Fruit fly (Drosophila melanogaster) whole organism, embryonic: ENCODE data around the gene CG2104.

ENCODE experiments used
- Atf-2 ChIP-seq: fragments of 200-800 bp; sonication (Bioruptor generic); optimal IDR thresholded peaks from 2 replicates; lab custom pipeline; 2016; ENCODE audit warnings: missing biosample characterization, missing genetic modification characterization
- Bdp1 ChIP-seq: fragments of 200-800 bp; sonication (Bioruptor generic); optimal IDR thresholded peaks from 3 replicates; lab custom pipeline; 2016; ENCODE audit warnings: missing biosample characterization, missing genetic modification characterization
- CG10431 ChIP-seq: fragments of 200-800 bp; sonication (Bioruptor generic); optimal IDR thresholded peaks from 3 replicates; lab custom pipeline; 2018; ENCODE audit warnings: missing biosample characterization, mild to moderate bottlenecking, missing genetic modification characterization
- CG10543 ChIP-seq: fragments of 200-800 bp; sonication (Bioruptor generic); optimal IDR thresholded peaks from 3 replicates; lab custom pipeline; 2017; ENCODE audit warnings: missing biosample characterization, mild to moderate bottlenecking, missing genetic modification characterization, moderate library complexity
- CG10565 ChIP-seq: fragments of 200-800 bp; sonication (Bioruptor generic); optimal IDR thresholded peaks from 3 replicates; lab custom pipeline; 2016; ENCODE audit warnings: missing biosample characterization, mild to moderate bottlenecking, missing genetic modification characterization
- CG17186 ChIP-seq: fragments of 200-800 bp; sonication (Bioruptor generic); optimal IDR thresholded peaks from 3 replicates; lab custom pipeline; 2017; ENCODE audit warnings: missing biosample characterization, missing genetic modification reagents, missing genetic modification characterization
- CG17612 ChIP-seq: fragments of 200-800 bp; sonication (Bioruptor generic); IDR thresholded peaks from 2 replicates; pipeline ENCODE4 v1.3.6; 2022; ENCODE audit warnings: missing biosample characterization, missing genetic modification characterization
- CG1832 ChIP-seq: fragments of 200-800 bp; sonication (Bioruptor generic); optimal IDR thresholded peaks from 2 replicates; lab custom pipeline; 2017; ENCODE audit warnings: missing biosample characterization, mild to moderate bottlenecking, missing genetic modification characterization, inconsistent platforms
- CG18476 ChIP-seq: fragments of 200-800 bp; sonication (Bioruptor generic); optimal IDR thresholded peaks from 2 replicates; lab custom pipeline; 2016; ENCODE audit warnings: missing biosample characterization, mild to moderate bottlenecking, missing genetic modification characterization
- CG2875 ChIP-seq: fragments of 200-800 bp; sonication (Bioruptor generic); optimal IDR thresholded peaks from 2 replicates; lab custom pipeline; 2017; ENCODE audit warnings: missing biosample characterization, mild to moderate bottlenecking, missing genetic modification characterization, missing genetic modification reagents
- CG3995 ChIP-seq: fragments of 200-800 bp; sonication (Bioruptor generic); optimal IDR thresholded peaks from 3 replicates; lab custom pipeline; 2016; ENCODE audit warnings: missing biosample characterization, missing genetic modification characterization
- CG4424 ChIP-seq: fragments of 200-800 bp; sonication (Bioruptor generic); optimal IDR thresholded peaks from 3 replicates; lab custom pipeline; 2016; ENCODE audit warnings: missing biosample characterization, missing genetic modification characterization
- CG6683 ChIP-seq: fragments of 200-800 bp; sonication (Bioruptor generic); optimal IDR thresholded peaks from 2 replicates; lab custom pipeline; 2017; ENCODE audit warnings: missing biosample characterization, mild to moderate bottlenecking, missing genetic modification characterization, missing genetic modification reagents
- CkIIα-i1 ChIP-seq: fragments of 200-800 bp; sonication (Bioruptor generic); IDR thresholded peaks from 2 replicates; pipeline ENCODE4 v1.3.6; 2022; ENCODE audit warnings: missing biosample characterization, missing genetic modification characterization
- Deaf1 ChIP-seq: fragments of 200-800 bp; optimal IDR thresholded peaks from 3 replicates; lab custom pipeline; 2019; ENCODE audit warnings: missing biosample characterization, mild to moderate bottlenecking, missing genetic modification characterization, moderate library complexity
- Dref ChIP-seq: fragments of 200-800 bp; sonication (Bioruptor generic); IDR thresholded peaks from 2 replicates; pipeline ENCODE4 v1.3.6; 2022; ENCODE audit warnings: missing biosample characterization, missing genetic modification characterization
- Fer2 ChIP-seq: fragments of 200-800 bp; sonication (Bioruptor generic); optimal IDR thresholded peaks from 2 replicates; lab custom pipeline; 2018; ENCODE audit warnings: missing biosample characterization, mild to moderate bottlenecking, missing genetic modification characterization, moderate library complexity
- HLH4C ChIP-seq: fragments of 200-800 bp; sonication (Bioruptor generic); IDR thresholded peaks from 3 replicates; pipeline ENCODE4 v1.3.6; 2022; ENCODE audit warnings: missing biosample characterization, missing genetic modification characterization; ENCODE audit not compliant: partially characterized antibody
- Hmr ChIP-seq: fragments of 200-800 bp; sonication (Bioruptor generic); optimal IDR thresholded peaks from 3 replicates; lab custom pipeline; 2017; ENCODE audit warnings: mild to moderate bottlenecking, missing biosample characterization, missing genetic modification reagents, missing genetic modification characterization
- Med ChIP-seq: fragments of 200-800 bp; sonication (Bioruptor generic); peaks from one replicate; lab custom pipeline; 2016; ENCODE audit warnings: missing biosample characterization, missing genetic modification characterization, mild to moderate bottlenecking, inconsistent platforms, moderate library complexity
- Nf-YA ChIP-seq: fragments of 200-800 bp; sonication (Bioruptor generic); IDR thresholded peaks from 2 replicates; pipeline ENCODE4 v1.3.6; 2022; ENCODE audit warnings: missing biosample characterization, missing genetic modification characterization
- Sox102F ChIP-seq: fragments of 200-800 bp; sonication (Bioruptor generic); optimal IDR thresholded peaks from 2 replicates; lab custom pipeline; 2018; ENCODE audit warnings: missing biosample characterization, mild to moderate bottlenecking, missing genetic modification characterization, moderate library complexity
- al ChIP-seq: fragments of 200-800 bp; sonication (Bioruptor generic); IDR thresholded peaks from 2 replicates; pipeline ENCODE4 v1.3.6; 2022; ENCODE audit warnings: missing biosample characterization, missing genetic modification characterization
- ato ChIP-seq: fragments of 200-800 bp; sonication (Bioruptor generic); IDR thresholded peaks from 2 replicates; pipeline ENCODE4 v1.3.6; 2022; ENCODE audit warnings: missing biosample characterization, missing genetic modification characterization; ENCODE audit not compliant: partially characterized antibody
- az2 ChIP-seq: fragments of 200-800 bp; sonication (Bioruptor generic); optimal IDR thresholded peaks from 3 replicates; lab custom pipeline; 2016; ENCODE audit warnings: missing biosample characterization, missing genetic modification characterization
- br ChIP-seq: fragments of >200 bp; optimal IDR thresholded peaks from 2 replicates; lab custom pipeline; 2017
- cas ChIP-seq: fragments of 200-800 bp; sonication (Bioruptor generic); IDR thresholded peaks from 2 replicates; pipeline ENCODE4 v1.3.6; 2022; ENCODE audit warnings: missing biosample characterization, missing genetic modification characterization
- croc ChIP-seq: fragments of 200-800 bp; sonication (Bioruptor generic); conservative IDR thresholded peaks from 3 replicates; pipeline ENCODE4 v1.3.6; 2022; ENCODE audit warnings: missing biosample characterization, missing genetic modification characterization
- crp ChIP-seq, 2 experiments: fragments of 200-800 bp; sonication (Bioruptor generic); optimal IDR thresholded peaks; 2 replicates in 1 of 2; 3 replicates in 1 of 2; lab custom pipeline; 2017; ENCODE audit warnings: missing biosample characterization in 2 of 2, missing genetic modification characterization in 2 of 2, mild to moderate bottlenecking in 1 of 2, moderate library complexity in 1 of 2
- da ChIP-seq: fragments of 200-800 bp; sonication (Bioruptor generic); optimal IDR thresholded peaks from 2 replicates; lab custom pipeline; 2016; ENCODE audit warnings: missing biosample characterization, missing genetic modification characterization
- dmrt99B ChIP-seq: fragments of 200-800 bp; sonication (Bioruptor generic); optimal IDR thresholded peaks from 2 replicates; lab custom pipeline; 2018; ENCODE audit warnings: missing biosample characterization, mild to moderate bottlenecking, missing genetic modification characterization, moderate library complexity
- dysf ChIP-seq: fragments of 200-800 bp; sonication (Bioruptor generic); IDR thresholded peaks from 3 replicates; pipeline ENCODE4 v1.3.6; 2022; ENCODE audit warnings: missing biosample characterization, missing genetic modification characterization
- emc ChIP-seq: fragments of 200-800 bp; sonication (Bioruptor generic); optimal IDR thresholded peaks from 2 replicates; lab custom pipeline; 2016; ENCODE audit warnings: missing biosample characterization, missing genetic modification characterization
- gem ChIP-seq: fragments of 200-800 bp; sonication (Bioruptor generic); optimal IDR thresholded peaks from 2 replicates; lab custom pipeline; 2019; ENCODE audit warnings: missing biosample characterization, mild to moderate bottlenecking, missing genetic modification characterization, moderate library complexity
- gfzf ChIP-seq: fragments of 200-800 bp; sonication (Bioruptor generic); optimal IDR thresholded peaks from 2 replicates; lab custom pipeline; 2016; ENCODE audit warnings: missing biosample characterization, mild to moderate bottlenecking, missing genetic modification characterization, moderate library complexity
- hbn ChIP-seq: fragments of 200-800 bp; sonication (Bioruptor generic); IDR thresholded peaks from 2 replicates; pipeline ENCODE4 v1.3.6; 2022; ENCODE audit warnings: missing biosample characterization, missing genetic modification characterization; ENCODE audit not compliant: partially characterized antibody
- lbe ChIP-seq: fragments of 200-800 bp; sonication (Bioruptor generic); optimal IDR thresholded peaks from 2 replicates; lab custom pipeline; 2016; ENCODE audit warnings: missing biosample characterization, mild to moderate bottlenecking, missing genetic modification characterization
- luna ChIP-seq: fragments of 200-800 bp; sonication (Bioruptor generic); optimal IDR thresholded peaks from 2 replicates; lab custom pipeline; 2016; ENCODE audit warnings: missing biosample characterization, missing genetic modification characterization
- nom ChIP-seq: fragments of 200-800 bp; sonication (Bioruptor generic); optimal IDR thresholded peaks from 2 replicates; lab custom pipeline; 2017; ENCODE audit warnings: missing biosample characterization, missing genetic modification characterization, mild to moderate bottlenecking, moderate library complexity, missing genetic modification reagents
- phol ChIP-seq: fragments of 200-800 bp; sonication (Bioruptor generic); optimal IDR thresholded peaks from 3 replicates; lab custom pipeline; 2018; ENCODE audit warnings: missing biosample characterization, mild to moderate bottlenecking, missing genetic modification characterization, moderate library complexity
- pzg ChIP-seq: fragments of 200-800 bp; sonication (Bioruptor generic); optimal IDR thresholded peaks from 3 replicates; lab custom pipeline; 2018; ENCODE audit warnings: missing biosample characterization, mild to moderate bottlenecking, missing genetic modification characterization, moderate library complexity
- ranshi ChIP-seq: fragments of 200-800 bp; sonication (Bioruptor generic); IDR thresholded peaks from 2 replicates; pipeline ENCODE4 v1.3.6; 2022; ENCODE audit warnings: missing biosample characterization, missing genetic modification characterization
- sc ChIP-seq, 3 experiments: fragments of >200 bp in 2 of 3; fragments of 200-800 bp in 1 of 3; sonication (Bioruptor generic) in 1 of 3; optimal IDR thresholded peaks; 2 replicates in 2 of 3; 3 replicates in 1 of 3; lab custom pipeline; 2017; ENCODE audit warnings: mild to moderate bottlenecking in 1 of 3, missing biosample characterization in 1 of 3, missing genetic modification characterization in 1 of 3, missing genetic modification reagents in 1 of 3
- sisA ChIP-seq: fragments of 200-800 bp; sonication (Bioruptor generic); IDR thresholded peaks from 2 replicates; pipeline ENCODE4 v1.3.6; 2022; ENCODE audit warnings: missing biosample characterization, missing genetic modification characterization
- slbo ChIP-seq: fragments of 200-800 bp; sonication (Bioruptor generic); IDR thresholded peaks from 2 replicates; pipeline ENCODE4 v1.3.6; 2022; ENCODE audit warnings: missing biosample characterization, missing genetic modification characterization
- ssp ChIP-seq: fragments of 200-800 bp; sonication (Bioruptor generic); IDR thresholded peaks from 2 replicates; pipeline ENCODE4 v1.3.6; 2022; ENCODE audit warnings: missing biosample characterization, missing genetic modification characterization
- tna ChIP-seq: fragments of 200-800 bp; sonication (Bioruptor generic); IDR thresholded peaks from 2 replicates; pipeline ENCODE4 v1.3.6; 2022; ENCODE audit warnings: missing biosample characterization, missing genetic modification characterization; ENCODE audit not compliant: partially characterized antibody
- toy ChIP-seq: fragments of 200-800 bp; sonication (Bioruptor generic); IDR thresholded peaks from 2 replicates; pipeline ENCODE4 v1.3.6; 2022; ENCODE audit warnings: missing biosample characterization, missing genetic modification characterization
- trh ChIP-seq: fragments of 200-800 bp; sonication (Bioruptor generic); optimal IDR thresholded peaks from 2 replicates; lab custom pipeline; 2016; ENCODE audit warnings: missing biosample characterization, missing genetic modification characterization
- unpg ChIP-seq: fragments of 200-800 bp; sonication (Bioruptor generic); optimal IDR thresholded peaks from 3 replicates; lab custom pipeline; 2018; ENCODE audit warnings: missing biosample characterization, mild to moderate bottlenecking, missing genetic modification characterization, moderate library complexity
- vnd ChIP-seq: fragments of 200-800 bp; sonication (Bioruptor generic); IDR thresholded peaks from 3 replicates; pipeline ENCODE4 v1.3.6; 2022; ENCODE audit warnings: missing biosample characterization, missing genetic modification characterization; ENCODE audit not compliant: partially characterized antibody

Gene CG2104

dm6 chr3R:5659829-5660197 is 33.3 kb downstream of the CG2104 start, which contains the start of gene CG2182 (continued):
- TF ChIP-seq br (lab: Kevin White, UChicago) (no peak), unpg (no peak), toy (GFP tag; lab: Robert Waterston, UW) (no peak), lbe (GFP tag; lab: Kevin White, UChicago) (no peak), sisA (GFP tag; lab: Robert Waterston, UW) (no peak), nom (no peak), gem (tag; lab: Kevin White, UChicago) (no peak), hbn (GFP tag; lab: Robert Waterston, UW) (peak; percentile 14), emc (GFP tag; lab: Kevin White, UChicago) (no peak), HLH4C (GFP tag; lab: Robert Waterston, UW) (no peak; the same call in 1 of the 3 replicates), crp (GFP tag; optimal IDR thresholded peaks at IDR 0.05; lab: Kevin White, UChicago) (no peak), Bdp1 (GFP tag; lab: Kevin White, UChicago) (no peak), CG4424 (GFP tag; lab: Kevin White, UChicago) (no peak), Med (peak; percentile 10), CG18476 (GFP tag; lab: Kevin White, UChicago) (no peak), dmrt99B (no peak), sc (optimal IDR thresholded peaks at IDR 0.05; lab: Kevin White, UChicago) (no peak), sc (GFP tag; optimal IDR thresholded peaks at IDR 0.05; lab: Kevin White, UChicago) (no peak), az2 (no peak), slbo (peak; percentile 23), Deaf1 (tag; lab: Kevin White, UChicago) (no peak), pzg (GFP tag; lab: Kevin White, UChicago) (peak; percentile 39), CG10543 (no peak), CG17186 (no peak), Sox102F (no peak), al (no peak), CG6683 (GFP tag; lab: Kevin White, UChicago) (no peak), ssp (GFP tag; lab: Robert Waterston, UW) (no peak), CG10565 (GFP tag; lab: Kevin White, UChicago) (no peak), trh (no peak), croc (no peak), CG1832 (GFP tag; lab: Kevin White, UChicago) (no peak), CG3995 (GFP tag; lab: Kevin White, UChicago) (peak; percentile 84), Fer2 (tag; lab: Kevin White, UChicago) (no peak), Hmr (GFP tag; lab: Kevin White, UChicago) (no peak), gfzf (GFP tag; lab: Kevin White, UChicago) (peak; percentile 19), cas (GFP tag; lab: Robert Waterston, UW) (no peak), ato (GFP tag; lab: Robert Waterston, UW) (peak; percentile 83), Atf-2 (no peak), luna (GFP tag; lab: Kevin White, UChicago) (no peak), CkIIα-i1 (GFP tag; lab: Robert Waterston, UW) (no peak), Nf-YA (GFP tag; lab: Robert Waterston, UW) (no peak), CG2875 (GFP tag; lab: Kevin White, UChicago) (no peak), da (GFP tag; lab: Kevin White, UChicago) (no peak), vnd (peak; percentile 42), ranshi (GFP tag; lab: Robert Waterston, UW) (no peak), CG17612 (GFP tag; lab: Robert Waterston, UW) (no peak), Dref (GFP tag; lab: Robert Waterston, UW) (peak; percentile 56), dysf (GFP tag; lab: Robert Waterston, UW) (peak; percentile 54; the same call in 2 of the 3 replicates), tna (GFP tag; lab: Robert Waterston, UW) (peak; percentile 10), CG10431 (no peak), phol (tag; lab: Kevin White, UChicago) (peak; percentile 90)
